Worm (Caenorhabditis elegans) whole organism, L3 larva: ENCODE measurements around the gene nhr-218.

ENCODE experiments used
- ama-1 ChIP-seq: fragments of 150-350 bp; optimal IDR thresholded peaks from 2 replicates; lab custom pipeline; 2018
- elt-2 ChIP-seq: sonication (generic microtip); optimal IDR thresholded peaks from 2 replicates; lab custom pipeline; 2016; ENCODE audit warnings: missing genetic modification reagents, mild to moderate bottlenecking, missing genetic modification characterization, missing compliant biosample characterization
- fkh-2 ChIP-seq: fragments of 150-350 bp; optimal IDR thresholded peaks from 2 replicates; lab custom pipeline; 2014; ENCODE audit warnings: missing biosample characterization, missing genetic modification reagents, missing genetic modification characterization
- nhr-11 ChIP-seq: fragments of 150-350 bp; optimal IDR thresholded peaks from 2 replicates; lab custom pipeline; 2014; ENCODE audit warnings: missing biosample characterization, missing genetic modification characterization
- nhr-237 ChIP-seq: fragments of 150-350 bp; optimal IDR thresholded peaks from 2 replicates; lab custom pipeline; 2014; ENCODE audit warnings: missing biosample characterization, missing genetic modification characterization
- nhr-25 ChIP-seq: sonication (generic microtip); optimal IDR thresholded peaks from 2 replicates; lab custom pipeline; 2017; ENCODE audit warnings: missing biosample characterization, missing genetic modification characterization
- nhr-28 ChIP-seq: fragments of 150-350 bp; optimal IDR thresholded peaks from 2 replicates; lab custom pipeline; 2014; ENCODE audit warnings: missing biosample characterization, missing genetic modification characterization
- nhr-76 ChIP-seq: fragments of 150-350 bp; sonication (generic microtip); optimal IDR thresholded peaks from 5 replicates; lab custom pipeline; 2014; ENCODE audit warnings: missing biosample characterization, missing genetic modification characterization
- pha-4 ChIP-seq: fragments of 150-350 bp; optimal IDR thresholded peaks from 2 replicates; lab custom pipeline; 2014; ENCODE audit warnings: missing biosample characterization, missing genetic modification reagents, missing genetic modification characterization
- pqm-1 ChIP-seq: fragments of 150-350 bp; optimal IDR thresholded peaks from 2 replicates; lab custom pipeline; 2017; ENCODE audit warnings: missing biosample characterization, missing genetic modification characterization, inconsistent platforms
- skn-1 ChIP-seq: fragments of 150-350 bp; optimal IDR thresholded peaks from 2 replicates; lab custom pipeline; 2014; ENCODE audit warnings: missing biosample characterization, missing genetic modification characterization
- unc-62 ChIP-seq: fragments of 150-350 bp; sonication (generic microtip); optimal IDR thresholded peaks from 4 replicates; lab custom pipeline; 2014; ENCODE audit warnings: missing biosample characterization, missing genetic modification reagents, missing genetic modification characterization
- zag-1 ChIP-seq: fragments of 150-350 bp; optimal IDR thresholded peaks from 2 replicates; lab custom pipeline; 2014; ENCODE audit warnings: missing biosample characterization, missing genetic modification characterization

- TF ChIP-seq nhr-11 (tag; lab: Kevin White, UChicago): no peak
- no peak for TF ChIP-seq pha-4 (tag; lab: Kevin White, UChicago)
- no peak for TF ChIP-seq unc-62 (GFP tag; lab: Kevin White, UChicago)
- TF ChIP-seq nhr-76: no peak
- no peak for TF ChIP-seq nhr-25
- no peak for TF ChIP-seq skn-1 (tag; lab: Kevin White, UChicago)
- TF ChIP-seq elt-2: no peak
- no peak for TF ChIP-seq pqm-1
- no peak for TF ChIP-seq ama-1 (lab: Kevin White, UChicago)
- no peak for TF ChIP-seq nhr-237 (tag; lab: Kevin White, UChicago)
- TF ChIP-seq fkh-2 (tag; lab: Kevin White, UChicago): no peak
- no peak for TF ChIP-seq nhr-28 (tag; lab: Kevin White, UChicago)
- no peak for TF ChIP-seq zag-1 (tag; lab: Kevin White, UChicago)
These were observed 1.8 kb upstream of the nhr-218 start, which contains the start of gene bgnt-1.3 for ce11 chrV:16256395-16256794.
